Fruit fly (Drosophila melanogaster) whole organism, prepupa: ENCODE data around the gene Mp.
A peak's percentile ranks its signal among the peaks of the same experiment; 100 is the strongest.

ENCODE experiments used
- CG11294 ChIP-seq: fragments of 200-800 bp; sonication (Bioruptor generic); IDR thresholded peaks from 2 replicates; pipeline ENCODE4 v1.3.6; 2022; ENCODE audit warnings: missing biosample characterization, missing genetic modification characterization
- CG16779 ChIP-seq: fragments of 200-800 bp; sonication (Bioruptor generic); optimal IDR thresholded peaks from 3 replicates; lab custom pipeline; 2017; ENCODE audit warnings: missing biosample characterization, mild to moderate bottlenecking, missing genetic modification characterization
- CG9139 ChIP-seq: fragments of 200-800 bp; sonication (Bioruptor generic); optimal IDR thresholded peaks from 3 replicates; lab custom pipeline; 2017; ENCODE audit warnings: missing biosample characterization, mild to moderate bottlenecking, missing genetic modification characterization
- Ets21C ChIP-seq: fragments of 200-800 bp; sonication (Bioruptor generic); optimal IDR thresholded peaks from 3 replicates; lab custom pipeline; 2016; ENCODE audit warnings: missing biosample characterization, missing genetic modification characterization
- Hr39 ChIP-seq: fragments of 200-800 bp; sonication (Bioruptor generic); optimal IDR thresholded peaks from 2 replicates; lab custom pipeline; 2016; ENCODE audit warnings: missing biosample characterization, missing genetic modification characterization
- OdsH ChIP-seq: fragments of 200-800 bp; sonication (Bioruptor generic); optimal IDR thresholded peaks from 3 replicates; lab custom pipeline; 2016; ENCODE audit warnings: missing biosample characterization, missing genetic modification characterization
- Sox102F ChIP-seq: fragments of 200-800 bp; sonication (Bioruptor generic); optimal IDR thresholded peaks from 2 replicates; lab custom pipeline; 2016; ENCODE audit warnings: missing biosample characterization, mild to moderate bottlenecking, missing genetic modification characterization
- Sox15 ChIP-seq: fragments of 200-800 bp; sonication (Bioruptor generic); optimal IDR thresholded peaks from 3 replicates; lab custom pipeline; 2016; ENCODE audit warnings: missing biosample characterization, missing genetic modification characterization
- salr ChIP-seq, 2 experiments: fragments of 200-800 bp; sonication (Bioruptor generic); optimal IDR thresholded peaks; 3 replicates each; lab custom pipeline; 2016 to 2018; ENCODE audit warnings: missing biosample characterization in 2 of 2, missing genetic modification characterization in 2 of 2, mild to moderate bottlenecking in 1 of 2
- ss ChIP-seq, 2 experiments: fragments of 200-800 bp; sonication (Bioruptor generic); optimal IDR thresholded peaks; 2 replicates in 1 of 2; 3 replicates in 1 of 2; lab custom pipeline; 2017 to 2018; ENCODE audit warnings: mild to moderate bottlenecking in 2 of 2, missing biosample characterization in 2 of 2, missing genetic modification characterization in 2 of 2, moderate library complexity in 1 of 2
- svp ChIP-seq: fragments of 200-800 bp; sonication (Bioruptor generic); peaks from one replicate; lab custom pipeline; 2016; ENCODE audit warnings: missing biosample characterization, missing genetic modification characterization
- topi ChIP-seq: fragments of 200-800 bp; sonication (Bioruptor generic); optimal IDR thresholded peaks from 3 replicates; lab custom pipeline; 2016; ENCODE audit warnings: missing biosample characterization, missing genetic modification characterization
- vri ChIP-seq: fragments of 200-800 bp; sonication (Bioruptor generic); optimal IDR thresholded peaks from 3 replicates; lab custom pipeline; 2016; ENCODE audit warnings: missing biosample characterization, mild to moderate bottlenecking, missing genetic modification characterization

dm6 chr3L:7069099-7069498, 70.5 kb downstream of the Mp start, which contains the start of gene CG32391:
- TF ChIP-seq svp (GFP tag; lab: Kevin White, UChicago) (peak; percentile 39), CG11294 (GFP tag; lab: Robert Waterston, UW) (no peak), OdsH (GFP tag; lab: Kevin White, UChicago) (no peak), CG9139 (GFP tag; lab: Kevin White, UChicago) (no peak), Sox15 (GFP tag; lab: Kevin White, UChicago) (no peak), Hr39 (GFP tag; lab: Kevin White, UChicago) (no peak), vri (GFP tag; lab: Kevin White, UChicago) (no peak), CG16779 (tag; lab: Kevin White, UChicago) (no peak), salr (GFP tag; optimal IDR thresholded peaks at IDR 0.05; lab: Kevin White, UChicago) (no peak), ss (GFP tag; optimal IDR thresholded peaks at IDR 0.05; lab: Kevin White, UChicago) (no peak), Sox102F (GFP tag; lab: Kevin White, UChicago) (no peak), topi (GFP tag; lab: Kevin White, UChicago) (no peak), Ets21C (GFP tag; lab: Kevin White, UChicago) (no peak)
